Comparison of ENCODE assay signal across 2 fruit fly cellular contexts in the genomic region with DNA sequence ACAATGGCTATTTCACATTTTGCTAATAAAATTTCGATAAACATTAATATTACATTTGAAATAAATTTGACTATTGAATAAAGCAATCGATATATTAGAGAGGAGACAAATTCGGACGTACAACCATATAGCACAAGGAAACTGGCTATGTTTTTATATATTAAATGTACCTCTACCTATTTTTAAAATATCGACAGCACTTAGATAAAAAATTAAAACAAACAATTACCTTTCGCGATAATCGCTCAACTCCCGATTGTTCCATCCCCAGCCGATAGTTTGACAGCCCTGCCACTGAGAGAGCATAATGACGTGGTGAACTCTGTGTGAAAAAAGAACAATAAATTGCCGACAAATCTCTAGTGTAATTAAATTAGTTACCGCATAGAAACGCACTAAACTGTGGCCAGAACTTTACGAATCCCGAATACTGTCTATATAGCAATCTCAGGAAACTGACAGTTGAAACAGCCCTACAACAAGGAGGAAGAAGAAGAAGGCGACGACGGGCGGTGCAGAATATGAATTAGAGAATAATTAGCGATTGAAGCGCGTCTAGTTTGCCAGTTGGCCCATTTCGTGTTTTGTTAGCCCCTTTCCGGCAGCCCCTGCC.
TF ChIP-seq lines count a peak whose summit lies in the region.

A gene (plus strand): TSS at position 271 of the 613 bp plus-strand sequence.

TF ChIP-seq in whole organism, embryonic, 481 proteins besides CTCF, POLR2A, EP300 and RAD21 (continued from another document and continues in another):
- peak; percentile 98 for TF ChIP-seq CG7786 (GFP tag; optimal IDR thresholded peaks at IDR 0.05; lab: Kevin White, UChicago)
- peak; percentile 90 for TF ChIP-seq sd (tag; optimal IDR thresholded peaks at IDR 0.05; lab: Kevin White, UChicago)
- TF ChIP-seq Eip74EF (GFP tag; optimal IDR thresholded peaks at IDR 0.05; lab: Kevin White, UChicago): peak in 1 of 2 experiments; percentile 85
- TF ChIP-seq stwl (tag; optimal IDR thresholded peaks at IDR 0.05; lab: Kevin White, UChicago): peak; percentile 91
- peak; percentile 99 for TF ChIP-seq Opbp (GFP tag; IDR thresholded peaks at IDR 0.05; lab: Robert Waterston, UW; ENCODE audit: partially characterized antibody)
- TF ChIP-seq CG10267 (tag; optimal IDR thresholded peaks at IDR 0.05; lab: Kevin White, UChicago): peak; percentile 94
- TF ChIP-seq Ada2b (GFP tag; IDR thresholded peaks at IDR 0.05; lab: Robert Waterston, UW): peak; percentile 98
- peak; percentile 98 for TF ChIP-seq chinmo (GFP tag; IDR thresholded peaks at IDR 0.05; lab: Robert Waterston, UW; ENCODE audit: partially characterized antibody)
- peak; percentile 97 for TF ChIP-seq CG15269 (tag; optimal IDR thresholded peaks at IDR 0.05; lab: Kevin White, UChicago)
- peak; percentile 99 for TF ChIP-seq gem (tag; optimal IDR thresholded peaks at IDR 0.05; lab: Kevin White, UChicago)
- TF ChIP-seq C15 (GFP tag; IDR thresholded peaks at IDR 0.05; lab: Robert Waterston, UW): peak; percentile 98
- TF ChIP-seq MTF-1 (GFP tag; optimal IDR thresholded peaks at IDR 0.05; lab: Kevin White, UChicago; ENCODE audit: borderline replicate concordance): peak; percentile 91
- peak; percentile 99 for TF ChIP-seq Mrtf (GFP tag; IDR thresholded peaks at IDR 0.05; lab: Robert Waterston, UW)
- TF ChIP-seq H2.0 (GFP tag; IDR thresholded peaks at IDR 0.05; lab: Robert Waterston, UW): peak; percentile 99
- peak; percentile 100 for TF ChIP-seq Med (GFP tag; lab: Kevin White, UChicago)
- TF ChIP-seq Tbp (GFP tag; optimal IDR thresholded peaks at IDR 0.05; lab: Kevin White, UChicago): no peak
- TF ChIP-seq eyg (GFP tag; optimal IDR thresholded peaks at IDR 0.05; lab: Kevin White, UChicago): peak; percentile 94
- peak; percentile 96 to 99 for TF ChIP-seq Hr51 (GFP tag; optimal IDR thresholded peaks at IDR 0.05; lab: Kevin White, UChicago)
- peak; percentile 98 for TF ChIP-seq stc (GFP tag; IDR thresholded peaks at IDR 0.05; lab: Robert Waterston, UW)
- peak; percentile 98 for TF ChIP-seq CG9727 (GFP tag; optimal IDR thresholded peaks at IDR 0.05; lab: Kevin White, UChicago)
- peak; percentile 98 for TF ChIP-seq CG6175 (GFP tag; IDR thresholded peaks at IDR 0.05; lab: Robert Waterston, UW)
- peak; percentile 88 for TF ChIP-seq CG6654 (GFP tag; optimal IDR thresholded peaks at IDR 0.05; lab: Kevin White, UChicago)
- peak; percentile 97 for TF ChIP-seq CG10654 (GFP tag; optimal IDR thresholded peaks at IDR 0.05; lab: Kevin White, UChicago)
- TF ChIP-seq HmgZ (tag; optimal IDR thresholded peaks at IDR 0.05; lab: Kevin White, UChicago): peak; percentile 99
- TF ChIP-seq grn (GFP tag; optimal IDR thresholded peaks at IDR 0.05; lab: Kevin White, UChicago): peak; percentile 79
- TF ChIP-seq ham (GFP tag; IDR thresholded peaks at IDR 0.05; lab: Robert Waterston, UW): peak; percentile 96
- peak; percentile 99 for TF ChIP-seq CG10959 (GFP tag; IDR thresholded peaks at IDR 0.05; lab: Robert Waterston, UW)
- peak; percentile 88 for TF ChIP-seq gcm2 (GFP tag; optimal IDR thresholded peaks at IDR 0.05; lab: Kevin White, UChicago)
- peak; percentile 97 for TF ChIP-seq CG10147 (GFP tag; optimal IDR thresholded peaks at IDR 0.05; lab: Kevin White, UChicago)
- TF ChIP-seq CG31441 (GFP tag; IDR thresholded peaks at IDR 0.05; lab: Robert Waterston, UW): peak; percentile 96
- peak; percentile 97 for TF ChIP-seq CG10209 (GFP tag; optimal IDR thresholded peaks at IDR 0.05; lab: Kevin White, UChicago)
- TF ChIP-seq inv (GFP tag; IDR thresholded peaks at IDR 0.05; lab: Robert Waterston, UW; ENCODE audit: partially characterized antibody): peak; percentile 100
- TF ChIP-seq ken (GFP tag; IDR thresholded peaks at IDR 0.05; lab: Robert Waterston, UW): peak; percentile 99
- TF ChIP-seq pho (GFP tag; optimal IDR thresholded peaks at IDR 0.05; lab: Kevin White, UChicago): peak; percentile 98
- TF ChIP-seq CG2875 (GFP tag; optimal IDR thresholded peaks at IDR 0.05; lab: Kevin White, UChicago): peak; percentile 90
- peak; percentile 92 for TF ChIP-seq Lhr (GFP tag; optimal IDR thresholded peaks at IDR 0.05; lab: Kevin White, UChicago)
- TF ChIP-seq gro (GFP tag; optimal IDR thresholded peaks at IDR 0.05; lab: Kevin White, UChicago): peak; percentile 98
- TF ChIP-seq CG32767 (GFP tag; IDR thresholded peaks at IDR 0.05; lab: Robert Waterston, UW): peak; percentile 97
- peak; percentile 98 for TF ChIP-seq CG12769 (tag; optimal IDR thresholded peaks at IDR 0.05; lab: Kevin White, UChicago)
- TF ChIP-seq pum (GFP tag; optimal IDR thresholded peaks at IDR 0.05; lab: Kevin White, UChicago): peak; percentile 99
- peak; percentile 44 for TF ChIP-seq gfzf (GFP tag; optimal IDR thresholded peaks at IDR 0.05; lab: Kevin White, UChicago)
- peak; percentile 69 to 98 for TF ChIP-seq bsh (GFP tag; optimal IDR thresholded peaks at IDR 0.05; lab: Kevin White, UChicago)
- TF ChIP-seq CG11093 (GFP tag; IDR thresholded peaks at IDR 0.05; lab: Robert Waterston, UW): peak; percentile 99
- peak; percentile 98 for TF ChIP-seq bbx (GFP tag; IDR thresholded peaks at IDR 0.05; lab: Robert Waterston, UW; ENCODE audit: partially characterized antibody)
- TF ChIP-seq CG31388 (GFP tag; optimal IDR thresholded peaks at IDR 0.05; lab: Kevin White, UChicago): peak; percentile 97
- TF ChIP-seq NC2α (GFP tag; optimal IDR thresholded peaks at IDR 0.05; lab: Kevin White, UChicago): peak; percentile 90
- TF ChIP-seq fru (optimal IDR thresholded peaks at IDR 0.05; lab: Kevin White, UChicago): no peak
- TF ChIP-seq CG17385 (GFP tag; optimal IDR thresholded peaks at IDR 0.05; lab: Kevin White, UChicago): peak; percentile 94
- TF ChIP-seq CG2199 (GFP tag; IDR thresholded peaks at IDR 0.05; lab: Robert Waterston, UW): peak; percentile 99
- TF ChIP-seq klu (GFP tag; IDR thresholded peaks at IDR 0.05; lab: Robert Waterston, UW): peak; percentile 99
- peak; percentile 98 for TF ChIP-seq fd3F (GFP tag; optimal IDR thresholded peaks at IDR 0.05; lab: Kevin White, UChicago)
- TF ChIP-seq wek (GFP tag; optimal IDR thresholded peaks at IDR 0.05; lab: Kevin White, UChicago): peak; percentile 79
- TF ChIP-seq CG4617 (GFP tag; optimal IDR thresholded peaks at IDR 0.05; lab: Kevin White, UChicago; ENCODE audit: borderline replicate concordance): peak; percentile 99
- peak; percentile 97 for TF ChIP-seq GATAe (GFP tag; conservative IDR thresholded peaks at IDR 0.05; lab: Robert Waterston, UW)
- peak; percentile 94 for TF ChIP-seq Fer1 (GFP tag; optimal IDR thresholded peaks at IDR 0.05; lab: Kevin White, UChicago)
- TF ChIP-seq grau (tag; optimal IDR thresholded peaks at IDR 0.05; lab: Kevin White, UChicago): peak; percentile 97
- TF ChIP-seq CG11723 (GFP tag; optimal IDR thresholded peaks at IDR 0.05; lab: Kevin White, UChicago): peak; percentile 94
- peak; percentile 95 for TF ChIP-seq CG7357 (GFP tag; IDR thresholded peaks at IDR 0.05; lab: Robert Waterston, UW)
- peak; percentile 94 for TF ChIP-seq CG2116 (GFP tag; optimal IDR thresholded peaks at IDR 0.05; lab: Kevin White, UChicago)
- peak; percentile 93 for TF ChIP-seq CG11560 (tag; IDR thresholded peaks at IDR 0.05; lab: Robert Waterston, UW)
- peak; percentile 98 for TF ChIP-seq ems (GFP tag; optimal IDR thresholded peaks at IDR 0.05; lab: Kevin White, UChicago)

TF ChIP-seq in whole organism, prepupa, 60 proteins besides CTCF, POLR2A, EP300 and RAD21 (continued from another document):
- peak; percentile 96 for TF ChIP-seq CG32006 (GFP tag; optimal IDR thresholded peaks at IDR 0.05; lab: Kevin White, UChicago)
- no peak for TF ChIP-seq CG9139 (GFP tag; optimal IDR thresholded peaks at IDR 0.05; lab: Kevin White, UChicago)
- TF ChIP-seq OdsH (GFP tag; optimal IDR thresholded peaks at IDR 0.05; lab: Kevin White, UChicago): peak; percentile 97
- peak; percentile 97 for TF ChIP-seq Sox14 (GFP tag; optimal IDR thresholded peaks at IDR 0.05; lab: Kevin White, UChicago)
- TF ChIP-seq CG8119 (GFP tag; IDR thresholded peaks at IDR 0.05; lab: Robert Waterston, UW): peak; percentile 90
- peak; percentile 94 for TF ChIP-seq Ets96B (tag; optimal IDR thresholded peaks at IDR 0.05; lab: Kevin White, UChicago)
- TF ChIP-seq CG15336 (GFP tag; IDR thresholded peaks at IDR 0.05; lab: Robert Waterston, UW): peak; percentile 93
- no peak for TF ChIP-seq CG6808 (GFP tag; optimal IDR thresholded peaks at IDR 0.05; lab: Kevin White, UChicago)
- peak in 1 of 2 experiments; percentile 91 for TF ChIP-seq ss (GFP tag; optimal IDR thresholded peaks at IDR 0.05; lab: Kevin White, UChicago)
- peak; percentile 98 for TF ChIP-seq CG6163 (GFP tag; IDR thresholded peaks at IDR 0.05; lab: Robert Waterston, UW)
- peak; percentile 94 for TF ChIP-seq dac (GFP tag; optimal IDR thresholded peaks at IDR 0.05; lab: Kevin White, UChicago)
- TF ChIP-seq Lpt (GFP tag; optimal IDR thresholded peaks at IDR 0.05; lab: Kevin White, UChicago): peak; percentile 89
